Worm (Caenorhabditis elegans): ENCODE data around the gene tsp-8.
A peak's percentile ranks its signal among the peaks of the same experiment; 100 is the strongest.

The tsp-8 gene

DNA sequence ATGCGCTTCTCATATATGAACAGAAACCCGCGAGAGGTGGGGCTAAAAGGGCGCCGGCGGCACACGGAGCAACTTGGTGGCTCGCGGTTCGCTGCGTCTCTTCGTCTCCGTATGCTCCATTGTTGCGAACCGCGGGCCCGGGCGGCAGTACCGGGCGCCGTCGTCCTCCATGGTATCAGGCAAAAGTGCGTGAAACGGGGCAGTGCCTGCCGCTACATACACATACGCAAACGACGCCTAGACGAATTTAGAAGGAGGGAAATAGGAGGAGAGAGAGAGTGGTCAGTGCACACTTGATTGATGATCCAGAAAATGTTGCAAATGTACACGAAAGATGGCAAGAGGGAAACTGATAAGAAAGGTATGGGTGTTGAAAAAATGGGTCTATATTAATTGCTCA lies 15.2 kb upstream of the tsp-8 start (continued):
- TF ChIP-seq mes-2 (tag; optimal IDR thresholded peaks at IDR 0.05; ENCODE audit: poor library complexity, severe bottlenecking) = peak; percentile 6
- TF ChIP-seq egl-27 (tag; optimal IDR thresholded peaks at IDR 0.05) = no peak
- no peak for TF ChIP-seq zfp-2 (tag; optimal IDR thresholded peaks at IDR 0.05)
- no peak for TF ChIP-seq snpc-4 (tag; optimal IDR thresholded peaks at IDR 0.05)
- TF ChIP-seq pqm-1 (tag; optimal IDR thresholded peaks at IDR 0.05) = peak; percentile 22
- TF ChIP-seq aha-1 (tag) = peak; percentile 24
- peak; percentile 60; the same call in 1 of the 2 replicates for TF ChIP-seq hmg-1.1 (GFP tag; IDR thresholded peaks at IDR 0.05)
- peak in 1 of 2 experiments; percentile 3 for TF ChIP-seq lsy-2 (tag; optimal IDR thresholded peaks at IDR 0.05)
- peak; percentile 11 for TF ChIP-seq ztf-7 (tag; optimal IDR thresholded peaks at IDR 0.05)
- TF ChIP-seq dve-1 (tag; optimal IDR thresholded peaks at IDR 0.05; ENCODE audit: insufficient read depth) = peak; percentile 21
- TF ChIP-seq arid-1 (GFP tag; conservative IDR thresholded peaks at IDR 0.05) = peak; percentile 43; the same call in 1 of the 2 replicates
- TF ChIP-seq nhr-28 (tag; optimal IDR thresholded peaks at IDR 0.05) = peak; percentile 11
- TF ChIP-seq F44E2.7 (GFP tag; IDR thresholded peaks at IDR 0.05) = 0 out of 2 replicates have a peak, but pooled peaks have one; percentile 46
- peak in 1 of 2 experiments; percentile 56 for TF ChIP-seq hif-1 (tag; optimal IDR thresholded peaks at IDR 0.05)
- TF ChIP-seq ceh-62 (tag; optimal IDR thresholded peaks at IDR 0.05) = no peak
- no peak for TF ChIP-seq mdt-29 (GFP tag; IDR thresholded peaks at IDR 0.05)
- peak; percentile 70 for TF ChIP-seq php-3 (GFP tag; IDR thresholded peaks at IDR 0.05)
- TF ChIP-seq nhr-25 (tag; optimal IDR thresholded peaks at IDR 0.05; ENCODE audit: borderline replicate concordance, insufficient read depth) = no peak
- TF ChIP-seq daf-8 (GFP tag; IDR thresholded peaks at IDR 0.05) = no peak
- TF ChIP-seq daf-16 (GFP tag; optimal IDR thresholded peaks at IDR 0.05) = peak in 1 of 2 experiments; percentile 39
- TF ChIP-seq daf-16 (tag; optimal IDR thresholded peaks at IDR 0.05) = peak; percentile 82
- peak; percentile 41 for TF ChIP-seq nhr-48 (tag; optimal IDR thresholded peaks at IDR 0.05)
- TF ChIP-seq spr-1 (tag; optimal IDR thresholded peaks at IDR 0.05) = peak; percentile 45

DNA sequence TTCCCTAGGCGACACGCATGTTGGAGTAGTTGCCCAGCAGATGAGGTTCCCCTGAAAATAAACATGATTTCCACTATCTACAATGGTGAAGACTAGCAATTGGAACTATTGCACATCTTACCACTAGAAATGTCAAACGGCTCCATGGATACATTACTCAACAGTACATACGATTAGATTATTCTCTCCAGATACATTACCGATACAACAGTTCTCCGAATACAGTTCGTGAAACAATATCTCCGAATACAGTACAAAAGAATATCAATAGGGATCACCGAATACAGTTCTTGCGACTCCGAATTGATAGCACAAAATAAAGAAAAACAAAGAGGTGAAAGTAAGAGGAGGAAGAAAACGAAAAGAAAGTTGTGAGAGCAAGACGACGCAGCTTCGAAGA lies 14.5 kb upstream of the tsp-8 start, which contains the start of gene C05G5.7:
TSS of gene C05G5.7 (minus strand) at position 1 of the 400 bp plus-strand sequence.
- TF ChIP-seq unc-62 (GFP tag; optimal IDR thresholded peaks at IDR 0.05 in 1 of 2) (peak in 1 of 2 experiments; percentile 97), unc-62 (tag; optimal IDR thresholded peaks at IDR 0.05) (no peak), lir-3 (tag; optimal IDR thresholded peaks at IDR 0.05) (no peak)

DNA sequence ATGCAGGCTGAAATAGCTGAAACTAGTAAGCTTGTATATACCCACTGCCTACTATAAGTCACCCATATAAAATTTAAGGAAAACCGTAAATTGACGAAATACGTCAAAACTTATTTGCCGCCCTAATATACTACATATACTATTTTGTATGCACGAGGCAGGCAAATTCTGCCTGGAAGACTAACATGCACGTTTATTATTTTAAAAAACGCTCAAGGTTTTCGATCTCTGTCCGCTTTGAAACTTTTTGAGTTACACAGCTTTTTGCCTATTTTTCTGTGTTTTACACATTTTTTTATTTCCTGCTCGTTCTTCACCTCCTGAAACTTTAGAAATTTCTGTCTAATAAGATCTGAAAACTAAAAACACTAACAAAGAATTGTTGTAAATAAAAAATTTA lies 13.9 kb upstream of the tsp-8 start:
- no peak for TF ChIP-seq spr-1 (tag; optimal IDR thresholded peaks at IDR 0.05)
- TF ChIP-seq lim-7 (GFP tag; IDR thresholded peaks at IDR 0.05) = no peak
- TF ChIP-seq hmg-1.1 (GFP tag; IDR thresholded peaks at IDR 0.05) = no peak
- peak; percentile 9 for TF ChIP-seq nhr-48 (tag; optimal IDR thresholded peaks at IDR 0.05)
- no peak for TF ChIP-seq egl-27 (tag; optimal IDR thresholded peaks at IDR 0.05)
- TF ChIP-seq T26A8.4 (GFP tag; IDR thresholded peaks at IDR 0.05) = peak; percentile 82
- TF ChIP-seq nhr-42 (GFP tag; IDR thresholded peaks at IDR 0.05) = 0 out of 2 replicates have a peak, but pooled peaks have one; percentile 42
- peak; percentile 21 for TF ChIP-seq F37D6.2 (tag; optimal IDR thresholded peaks at IDR 0.05)
- TF ChIP-seq daf-16 (GFP tag; optimal IDR thresholded peaks at IDR 0.05) = peak in 1 of 2 experiments; percentile 45
- no peak for TF ChIP-seq daf-16 (tag; optimal IDR thresholded peaks at IDR 0.05)
- peak; percentile 22 for TF ChIP-seq duxl-1 (tag; optimal IDR thresholded peaks at IDR 0.05; ENCODE audit: poor library complexity)
- TF ChIP-seq snpc-1.2 (GFP tag; IDR thresholded peaks at IDR 0.05) = no peak
- peak; percentile 56 for TF ChIP-seq dve-1 (tag; optimal IDR thresholded peaks at IDR 0.05; ENCODE audit: insufficient read depth)
- no peak for TF ChIP-seq lin-1 (GFP tag; IDR thresholded peaks at IDR 0.05)
- no peak for TF ChIP-seq php-3 (GFP tag; IDR thresholded peaks at IDR 0.05)
- peak; percentile 59 for TF ChIP-seq nhr-102 (tag; optimal IDR thresholded peaks at IDR 0.05)
- TF ChIP-seq nhr-25 (tag; optimal IDR thresholded peaks at IDR 0.05; ENCODE audit: borderline replicate concordance, insufficient read depth) = no peak

DNA sequence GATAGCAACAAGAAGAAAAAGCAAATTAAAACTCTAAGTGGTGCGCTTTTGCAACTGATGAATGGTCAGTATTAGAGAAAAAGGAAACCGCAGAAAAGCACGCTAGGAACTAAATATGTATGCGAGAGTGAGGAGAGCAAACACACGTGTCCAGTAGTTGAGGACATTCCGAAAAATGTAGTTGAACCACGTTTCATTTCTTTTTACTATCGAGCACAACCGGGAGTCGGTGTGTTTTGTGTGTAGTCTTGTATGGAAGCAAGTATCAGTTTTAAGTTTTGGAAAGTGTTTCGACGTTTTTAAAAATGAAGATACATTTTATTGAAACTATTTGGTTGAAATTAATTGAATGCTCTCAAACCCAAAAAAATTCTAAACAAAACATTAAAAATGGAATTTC lies 10.7 kb upstream of the tsp-8 start, which contains the start of gene C05G5.1:
TSS of gene C05G5.1 (minus strand) at position 101 of the 400 bp plus-strand sequence.
- no peak for TF ChIP-seq zip-2 (tag; optimal IDR thresholded peaks at IDR 0.05)
- TF ChIP-seq lin-13 (GFP tag; optimal IDR thresholded peaks at IDR 0.05) = no peak
- no peak for TF ChIP-seq ces-1 (GFP tag; optimal IDR thresholded peaks at IDR 0.05)
- no peak for TF ChIP-seq lin-39 (tag; optimal IDR thresholded peaks at IDR 0.05)
- TF ChIP-seq mes-2 (tag; optimal IDR thresholded peaks at IDR 0.05; ENCODE audit: poor library complexity, severe bottlenecking) = no peak
- TF ChIP-seq hmg-1.1 (GFP tag; IDR thresholded peaks at IDR 0.05) = no peak
- TF ChIP-seq nhr-28 (tag; optimal IDR thresholded peaks at IDR 0.05) = peak; percentile 44
- no peak for TF ChIP-seq php-3 (GFP tag; IDR thresholded peaks at IDR 0.05)
- peak; percentile 9 for TF ChIP-seq hlh-30 (tag; optimal IDR thresholded peaks at IDR 0.05; ENCODE audit: insufficient read depth)
- no peak for TF ChIP-seq egl-27 (tag; optimal IDR thresholded peaks at IDR 0.05)
- no peak for TF ChIP-seq T26A8.4 (GFP tag; IDR thresholded peaks at IDR 0.05)
- TF ChIP-seq nhr-48 (tag; optimal IDR thresholded peaks at IDR 0.05) = no peak
- peak in 1 of 2 experiments; percentile 47 for TF ChIP-seq mdl-1 (tag; optimal IDR thresholded peaks at IDR 0.05)
- TF ChIP-seq F26F4.8 (GFP tag; conservative IDR thresholded peaks at IDR 0.05) = no peak
- no peak for TF ChIP-seq ZK546.5 (tag; optimal IDR thresholded peaks at IDR 0.05)
- TF ChIP-seq F37D6.2 (tag; optimal IDR thresholded peaks at IDR 0.05) = no peak
- TF ChIP-seq nhr-76 (tag; optimal IDR thresholded peaks at IDR 0.05) = no peak
- TF ChIP-seq cey-2 (tag; optimal IDR thresholded peaks at IDR 0.05; ENCODE audit: borderline replicate concordance, insufficient read depth) = no peak
- TF ChIP-seq daf-8 (GFP tag; IDR thresholded peaks at IDR 0.05) = no peak

Measured in whole organism, L4 larva.